Fruit fly (Drosophila melanogaster) whole organism, embryonic: ENCODE data around the gene CG17562.

ENCODE experiments used
- ATbp ChIP-seq: fragments of 200-800 bp; sonication (Bioruptor generic); optimal IDR thresholded peaks from 2 replicates; lab custom pipeline; 2017; ENCODE audit warnings: missing biosample characterization, mild to moderate bottlenecking, missing genetic modification characterization, missing genetic modification reagents
- Aef1 ChIP-seq: fragments of 200-800 bp; sonication (Bioruptor generic); IDR thresholded peaks from 3 replicates; pipeline ENCODE4 v1.3.6; 2022; ENCODE audit warnings: missing biosample characterization, missing genetic modification characterization
- BEAF-32 ChIP-seq: fragments of 200-800 bp; sonication (Bioruptor generic); optimal IDR thresholded peaks from 3 replicates; lab custom pipeline; 2017; ENCODE audit warnings: missing biosample characterization, missing genetic modification characterization, mild to moderate bottlenecking, moderate library complexity, missing genetic modification reagents
- CG11560 ChIP-seq: fragments of 200-800 bp; sonication (Bioruptor generic); IDR thresholded peaks from 3 replicates; pipeline ENCODE4 v1.3.6; 2022; ENCODE audit warnings: missing biosample characterization, missing genetic modification characterization
- CG11695 ChIP-seq: fragments of 200-800 bp; sonication (Bioruptor generic); IDR thresholded peaks from 3 replicates; pipeline ENCODE4 v1.3.6; 2022; ENCODE audit warnings: missing biosample characterization, missing genetic modification characterization
- CG12299 ChIP-seq: fragments of 200-800 bp; sonication (Bioruptor generic); optimal IDR thresholded peaks from 2 replicates; lab custom pipeline; 2018; ENCODE audit warnings: missing biosample characterization, mild to moderate bottlenecking, missing genetic modification characterization
- CG13287 ChIP-seq: fragments of 200-800 bp; sonication (Bioruptor generic); IDR thresholded peaks from 2 replicates; pipeline ENCODE4 v1.3.6; 2022; ENCODE audit warnings: missing biosample characterization, missing genetic modification characterization; ENCODE audit not compliant: partially characterized antibody
- CG13424 ChIP-seq: fragments of 200-800 bp; sonication (Bioruptor generic); optimal IDR thresholded peaks from 2 replicates; lab custom pipeline; 2019; ENCODE audit warnings: missing biosample characterization, mild to moderate bottlenecking, missing genetic modification characterization, moderate library complexity
- CG14710 ChIP-seq: fragments of 200-800 bp; sonication (Bioruptor generic); optimal IDR thresholded peaks from 3 replicates; lab custom pipeline; 2019; ENCODE audit warnings: missing biosample characterization, mild to moderate bottlenecking, missing genetic modification characterization, moderate library complexity
- CG16815 ChIP-seq: fragments of 200-800 bp; sonication (Bioruptor generic); optimal IDR thresholded peaks from 3 replicates; lab custom pipeline; 2017; ENCODE audit warnings: missing biosample characterization, mild to moderate bottlenecking, missing genetic modification characterization
- CG18764 ChIP-seq: fragments of 200-800 bp; sonication (Bioruptor generic); optimal IDR thresholded peaks from 3 replicates; lab custom pipeline; 2016; ENCODE audit warnings: missing biosample characterization, missing genetic modification characterization
- CG2875 ChIP-seq: fragments of 200-800 bp; sonication (Bioruptor generic); optimal IDR thresholded peaks from 2 replicates; lab custom pipeline; 2017; ENCODE audit warnings: missing biosample characterization, mild to moderate bottlenecking, missing genetic modification characterization, missing genetic modification reagents
- CG31388 ChIP-seq: fragments of 200-800 bp; sonication (Bioruptor generic); optimal IDR thresholded peaks from 2 replicates; lab custom pipeline; 2016; ENCODE audit warnings: missing biosample characterization, missing genetic modification characterization
- CG3281 ChIP-seq: fragments of 200-800 bp; sonication (Bioruptor generic); optimal IDR thresholded peaks from 3 replicates; lab custom pipeline; 2017; ENCODE audit warnings: missing biosample characterization, mild to moderate bottlenecking, missing genetic modification characterization
- CG34224 ChIP-seq: fragments of 200-800 bp; sonication (Bioruptor generic); IDR thresholded peaks from 3 replicates; pipeline ENCODE4 v1.3.6; 2022; ENCODE audit warnings: missing biosample characterization, missing genetic modification characterization; ENCODE audit not compliant: partially characterized antibody
- CG6765 ChIP-seq: fragments of 200-800 bp; sonication (Bioruptor generic); optimal IDR thresholded peaks from 3 replicates; lab custom pipeline; 2017; ENCODE audit warnings: missing biosample characterization, mild to moderate bottlenecking, missing genetic modification characterization
- CG6813 ChIP-seq: fragments of 200-800 bp; sonication (Bioruptor generic); optimal IDR thresholded peaks from 2 replicates; lab custom pipeline; 2017; ENCODE audit warnings: missing biosample characterization, missing genetic modification characterization, mild to moderate bottlenecking, moderate library complexity, missing genetic modification reagents
- CG8290 ChIP-seq, 3 experiments: fragments of 200-800 bp; sonication (Bioruptor generic); optimal IDR thresholded peaks; 2 replicates each; lab custom pipeline; 2016 to 2019; ENCODE audit warnings: missing biosample characterization in 3 of 3, missing genetic modification characterization in 3 of 3, mild to moderate bottlenecking in 2 of 3, moderate library complexity in 1 of 3
- CG9437 ChIP-seq: fragments of 200-800 bp; sonication (Bioruptor generic); optimal IDR thresholded peaks from 2 replicates; lab custom pipeline; 2018; ENCODE audit warnings: missing biosample characterization, mild to moderate bottlenecking, missing genetic modification characterization
- CG9797 ChIP-seq: fragments of 200-800 bp; sonication (Bioruptor generic); optimal IDR thresholded peaks from 3 replicates; lab custom pipeline; 2018; ENCODE audit warnings: missing biosample characterization, mild to moderate bottlenecking, missing genetic modification characterization
- CG9876 ChIP-seq: fragments of 200-800 bp; sonication (Bioruptor generic); optimal IDR thresholded peaks from 2 replicates; lab custom pipeline; 2016; ENCODE audit warnings: missing biosample characterization, missing genetic modification characterization
- CoRest ChIP-seq: fragments of 200-800 bp; sonication (Bioruptor generic); optimal IDR thresholded peaks from 3 replicates; lab custom pipeline; 2018; ENCODE audit warnings: missing biosample characterization, mild to moderate bottlenecking, missing genetic modification characterization, moderate library complexity
- Dfd ChIP-seq, 2 experiments: fragments of >200 bp; optimal IDR thresholded peaks; 2 replicates each; lab custom pipeline; 2017; ENCODE audit warnings: missing biosample characterization in 2 of 2, missing genetic modification characterization in 2 of 2
- Fer1 ChIP-seq: fragments of 200-800 bp; sonication (Bioruptor generic); optimal IDR thresholded peaks from 2 replicates; lab custom pipeline; 2017; ENCODE audit warnings: missing biosample characterization, mild to moderate bottlenecking, missing genetic modification characterization
- Meics ChIP-seq: fragments of 200-800 bp; sonication (Bioruptor generic); optimal IDR thresholded peaks from 2 replicates; lab custom pipeline; 2017; ENCODE audit warnings: missing biosample characterization, mild to moderate bottlenecking, missing genetic modification characterization
- NC2α ChIP-seq: fragments of 200-800 bp; sonication (Bioruptor generic); optimal IDR thresholded peaks from 2 replicates; lab custom pipeline; 2016; ENCODE audit warnings: missing biosample characterization, missing genetic modification characterization
- Poxn ChIP-seq: fragments of 200-800 bp; sonication (Bioruptor generic); IDR thresholded peaks from 2 replicates; pipeline ENCODE4 v1.3.6; 2022; ENCODE audit warnings: missing biosample characterization, missing genetic modification characterization
- Ravus ChIP-seq: fragments of 200-800 bp; sonication (Bioruptor generic); IDR thresholded peaks from 2 replicates; pipeline ENCODE4 v1.3.6; 2022; ENCODE audit warnings: missing biosample characterization, missing genetic modification characterization
- Sin3A ChIP-seq: fragments of >200 bp; optimal IDR thresholded peaks from 2 replicates; lab custom pipeline; 2018
- YL-1 ChIP-seq: fragments of 200-800 bp; sonication (Bioruptor generic); optimal IDR thresholded peaks from 3 replicates; lab custom pipeline; 2017; ENCODE audit warnings: missing biosample characterization, mild to moderate bottlenecking, missing genetic modification characterization
- al ChIP-seq: fragments of 200-800 bp; sonication (Bioruptor generic); IDR thresholded peaks from 2 replicates; pipeline ENCODE4 v1.3.6; 2022; ENCODE audit warnings: missing biosample characterization, missing genetic modification characterization
- bbx ChIP-seq: fragments of 200-800 bp; sonication (Bioruptor generic); IDR thresholded peaks from 2 replicates; pipeline ENCODE4 v1.3.6; 2022; ENCODE audit warnings: missing biosample characterization, missing genetic modification characterization; ENCODE audit not compliant: partially characterized antibody
- bowl ChIP-seq: fragments of 200-800 bp; sonication (Bioruptor generic); IDR thresholded peaks from 2 replicates; pipeline ENCODE4 v1.3.6; 2022; ENCODE audit warnings: missing biosample characterization, missing genetic modification characterization
- chinmo ChIP-seq: fragments of 200-800 bp; sonication (Bioruptor generic); IDR thresholded peaks from 4 replicates; pipeline ENCODE4 v1.3.6; 2022; ENCODE audit warnings: missing biosample characterization, missing genetic modification characterization; ENCODE audit not compliant: partially characterized antibody
- dmrt11E ChIP-seq: fragments of 200-800 bp; sonication (Bioruptor generic); optimal IDR thresholded peaks from 3 replicates; lab custom pipeline; 2018; ENCODE audit warnings: missing biosample characterization, mild to moderate bottlenecking, missing genetic modification characterization, moderate library complexity
- dpn ChIP-seq, 2 experiments: fragments of 200-800 bp; sonication (Bioruptor generic); optimal IDR thresholded peaks; 3 replicates each; lab custom pipeline; 2016; ENCODE audit warnings: missing biosample characterization in 2 of 2, missing genetic modification characterization in 2 of 2
- gcm ChIP-seq: fragments of 200-800 bp; sonication (Bioruptor generic); optimal IDR thresholded peaks from 2 replicates; lab custom pipeline; 2019; ENCODE audit warnings: missing biosample characterization, mild to moderate bottlenecking, missing genetic modification characterization, moderate library complexity
- gfzf ChIP-seq: fragments of 200-800 bp; sonication (Bioruptor generic); optimal IDR thresholded peaks from 2 replicates; lab custom pipeline; 2016; ENCODE audit warnings: missing biosample characterization, mild to moderate bottlenecking, missing genetic modification characterization, moderate library complexity
- gsb-n ChIP-seq: fragments of 200-800 bp; sonication (Bioruptor generic); optimal IDR thresholded peaks from 3 replicates; lab custom pipeline; 2018; ENCODE audit warnings: missing biosample characterization, mild to moderate bottlenecking, missing genetic modification characterization
- h ChIP-seq: fragments of >200 bp; optimal IDR thresholded peaks from 2 replicates; lab custom pipeline; 2017
- hb ChIP-seq: fragments of 200-800 bp; sonication (Bioruptor generic); IDR thresholded peaks from 3 replicates; pipeline ENCODE4 v1.3.6; 2022; ENCODE audit warnings: missing biosample characterization, missing genetic modification characterization; ENCODE audit not compliant: partially characterized antibody
- nerfin-2 ChIP-seq: fragments of 200-800 bp; sonication (Bioruptor generic); IDR thresholded peaks from 2 replicates; pipeline ENCODE4 v1.3.6; 2022; ENCODE audit warnings: missing biosample characterization, missing genetic modification characterization; ENCODE audit not compliant: partially characterized antibody
- pnt ChIP-seq: fragments of 200-800 bp; sonication (Bioruptor generic); optimal IDR thresholded peaks from 3 replicates; lab custom pipeline; 2016; ENCODE audit warnings: missing biosample characterization, missing genetic modification characterization
- row ChIP-seq: fragments of 200-800 bp; sonication (Bioruptor generic); IDR thresholded peaks from 3 replicates; pipeline ENCODE4 v1.3.6; 2022; ENCODE audit warnings: missing biosample characterization, missing genetic modification characterization
- slbo ChIP-seq: fragments of 200-800 bp; sonication (Bioruptor generic); IDR thresholded peaks from 2 replicates; pipeline ENCODE4 v1.3.6; 2022; ENCODE audit warnings: missing biosample characterization, missing genetic modification characterization
- slp2 ChIP-seq: fragments of 200-800 bp; sonication (Bioruptor generic); optimal IDR thresholded peaks from 2 replicates; lab custom pipeline; 2016; ENCODE audit warnings: missing biosample characterization, missing genetic modification characterization
- tgo ChIP-seq: fragments of 200-800 bp; sonication (Bioruptor generic); IDR thresholded peaks from 3 replicates; pipeline ENCODE4 v1.3.6; 2022; ENCODE audit warnings: missing biosample characterization, missing genetic modification characterization
- wek ChIP-seq: fragments of 200-800 bp; sonication (Bioruptor generic); optimal IDR thresholded peaks from 3 replicates; lab custom pipeline; 2018; ENCODE audit warnings: missing biosample characterization, mild to moderate bottlenecking, missing genetic modification characterization, moderate library complexity

Gene CG17562

dm6 chr3R:16624750-16625549 lies 9.8 kb downstream of the CG17562 start, which contains the start of gene Fas1 (continued):
- TF ChIP-seq tgo (GFP tag; lab: Robert Waterston, UW) (no peak), Sin3A (lab: Kevin White, UChicago) (peak; percentile 50), wek (GFP tag; lab: Kevin White, UChicago) (no peak), chinmo (GFP tag; lab: Robert Waterston, UW) (no peak; the same call in 3 of the 4 replicates), CG2875 (GFP tag; lab: Kevin White, UChicago) (no peak), pnt (GFP tag; lab: Kevin White, UChicago) (no peak), CG3281 (GFP tag; lab: Kevin White, UChicago) (no peak), ATbp (GFP tag; lab: Kevin White, UChicago) (no peak), al (GFP tag; lab: Robert Waterston, UW) (no peak), dmrt11E (tag; lab: Kevin White, UChicago) (no peak), CG18764 (no peak), CG31388 (GFP tag; lab: Kevin White, UChicago) (no peak), YL-1 (GFP tag; lab: Kevin White, UChicago) (peak; percentile 72), Ravus (no peak), CG11695 (no peak), Dfd (GFP tag; optimal IDR thresholded peaks at IDR 0.05; lab: Kevin White, UChicago) (no peak), CG13287 (GFP tag; lab: Robert Waterston, UW) (peak; percentile 71), Poxn (GFP tag; lab: Robert Waterston, UW) (no peak), row (GFP tag; lab: Robert Waterston, UW) (peak; percentile 19; the same call in 1 of the 3 replicates), CoRest (tag; lab: Kevin White, UChicago) (no peak), bowl (no peak), h (lab: Kevin White, UChicago) (no peak), gsb-n (peak; percentile 4), Aef1 (no peak), BEAF-32 (GFP tag; lab: Kevin White, UChicago) (peak; percentile 76), gfzf (GFP tag; lab: Kevin White, UChicago) (peak; percentile 40), CG9876 (GFP tag; lab: Kevin White, UChicago) (no peak), hb (GFP tag; lab: Robert Waterston, UW) (peak; percentile 31; the same call in 1 of the 3 replicates), CG9437 (GFP tag; lab: Kevin White, UChicago) (no peak), dpn (GFP tag; optimal IDR thresholded peaks at IDR 0.05; lab: Kevin White, UChicago) (no peak), CG8290 (GFP tag; optimal IDR thresholded peaks at IDR 0.05; lab: Kevin White, UChicago) (no peak), CG8290 (tag; optimal IDR thresholded peaks at IDR 0.05; lab: Kevin White, UChicago) (peak in 1 of 2 experiments; percentile 15), CG12299 (tag; lab: Kevin White, UChicago) (peak; percentile 13), CG13424 (no peak), CG11560 (tag; lab: Robert Waterston, UW) (no peak), CG6813 (GFP tag; lab: Kevin White, UChicago) (no peak), CG6765 (peak; percentile 8), CG16815 (no peak), Meics (GFP tag; lab: Kevin White, UChicago) (no peak), CG34224 (peak; percentile 60), slbo (GFP tag; lab: Robert Waterston, UW) (no peak), gcm (GFP tag; lab: Kevin White, UChicago) (no peak), CG14710 (tag; lab: Kevin White, UChicago) (peak; percentile 70), CG9797 (GFP tag; lab: Kevin White, UChicago) (peak; percentile 34), bbx (GFP tag; lab: Robert Waterston, UW) (peak; percentile 79), nerfin-2 (GFP tag; lab: Robert Waterston, UW) (0 out of 2 replicates have a peak, but pooled peaks have one; percentile 25), slp2 (no peak), NC2α (GFP tag; lab: Kevin White, UChicago) (no peak), Fer1 (GFP tag; lab: Kevin White, UChicago) (no peak)
